Worm (Caenorhabditis elegans) whole organism, L1 larva: Measurements from ENCODE around the gene nhr-286.

Source experiments
- aha-1 ChIP-seq: fragments of 150-350 bp; optimal IDR thresholded peaks from 2 replicates; lab custom pipeline; 2014; ENCODE audit warnings: missing biosample characterization, missing genetic modification characterization
- efl-1 ChIP-seq, 4 experiments: fragments of 150-350 bp; optimal IDR thresholded peaks in 3 of 4; peaks in 1 of 4; 1 replicate in 1 of 4; 2 replicates in 3 of 4; lab custom pipeline; 2014; ENCODE audit warnings: missing biosample characterization in 2 of 4, missing genetic modification characterization in 2 of 4, missing genetic modification reagents in 2 of 4
- egl-27 ChIP-seq, 2 experiments: fragments of 150-350 bp in 1 of 2; sonication (generic microtip); optimal IDR thresholded peaks; 3 replicates each; lab custom pipeline; 2017 to 2018; ENCODE audit warnings: missing biosample characterization in 2 of 2, missing genetic modification characterization in 2 of 2, missing genetic modification reagents in 2 of 2
- elt-2 ChIP-seq: sonication (generic microtip); optimal IDR thresholded peaks from 2 replicates; lab custom pipeline; 2016; ENCODE audit warnings: missing genetic modification characterization, mild to moderate bottlenecking, inconsistent platforms, missing compliant biosample characterization, missing genetic modification reagents
- fos-1 ChIP-seq: fragments of 150-350 bp; optimal IDR thresholded peaks from 2 replicates; lab custom pipeline; 2014; ENCODE audit warnings: missing biosample characterization, missing genetic modification characterization
- nhr-11 ChIP-seq: fragments of 150-350 bp; optimal IDR thresholded peaks from 2 replicates; lab custom pipeline; 2014; ENCODE audit warnings: missing biosample characterization, missing genetic modification characterization
- nhr-77 ChIP-seq: fragments of 150-350 bp; optimal IDR thresholded peaks from 2 replicates; lab custom pipeline; 2014; ENCODE audit warnings: missing biosample characterization, missing genetic modification characterization
- skn-1 ChIP-seq: fragments of 150-350 bp; optimal IDR thresholded peaks from 2 replicates; lab custom pipeline; 2014; ENCODE audit warnings: missing biosample characterization, missing genetic modification characterization
- unc-62 ChIP-seq: fragments of 150-350 bp; optimal IDR thresholded peaks from 2 replicates; lab custom pipeline; 2014; ENCODE audit warnings: missing biosample characterization, missing genetic modification reagents, missing genetic modification characterization
- zip-4 ChIP-seq: fragments of 200-800 bp; sonication (Bioruptor generic); optimal IDR thresholded peaks from 2 replicates; lab custom pipeline; 2018; ENCODE audit warnings: mild to moderate bottlenecking, missing genetic modification characterization, moderate library complexity, missing compliant biosample characterization

ce11 chrV:7085518-7086104, 5.8 kb downstream of the nhr-286 start, which contains the start of gene VC5.2:
- TF ChIP-seq nhr-77 (tag; lab: Kevin White, UChicago), result no peak
- no peak for TF ChIP-seq elt-2 (tag; lab: Kevin White, UChicago)
- TF ChIP-seq fos-1 (tag; lab: Kevin White, UChicago), result no peak
- no peak for TF ChIP-seq zip-4 (GFP tag; lab: Kevin White, UChicago)
- no peak for TF ChIP-seq egl-27 (tag; optimal IDR thresholded peaks at IDR 0.05; lab: Kevin White, UChicago)
- no peak for TF ChIP-seq nhr-11
- TF ChIP-seq unc-62, result no peak
- no peak for TF ChIP-seq aha-1 (tag; lab: Kevin White, UChicago)
- TF ChIP-seq efl-1 (optimal IDR thresholded peaks at IDR 0.05; lab: Kevin White, UChicago), result no peak
- TF ChIP-seq efl-1 (GFP tag; optimal IDR thresholded peaks at IDR 0.05 in 1 of 2; lab: Kevin White, UChicago), result no peak
- no peak for TF ChIP-seq skn-1 (tag; lab: Kevin White, UChicago)
